Fruit fly (Drosophila melanogaster): ENCODE measurements around the gene CG11619.

The CG11619 gene

dm6 chr3L:18988055-18988819 is at the start of gene CG11619:
CG11619 (minus strand) TSS chr3L:18988323.
- TF ChIP-seq CTCF (optimal IDR thresholded peaks at IDR 0.05) (no peak), CG8478 (optimal IDR thresholded peaks at IDR 0.05) (no peak)

- TF ChIP-seq CTCF (optimal IDR thresholded peaks at IDR 0.05) (no peak), CG8478 (optimal IDR thresholded peaks at IDR 0.05) (no peak)
Observed at dm6 chr3L:19037051-19037450, 48.9 kb upstream of the CG11619 start.

- TF ChIP-seq CTCF (optimal IDR thresholded peaks at IDR 0.05) (no peak), CG8478 (optimal IDR thresholded peaks at IDR 0.05) (no peak)
Observed at dm6 chr3L:19036119-19036518, 48.0 kb upstream of the CG11619 start.

- TF ChIP-seq CG8478 (optimal IDR thresholded peaks at IDR 0.05) (no peak), CTCF (optimal IDR thresholded peaks at IDR 0.05) (no peak)
Observed at dm6 chr3L:19035163-19035900, 47.2 kb upstream of the CG11619 start.

- TF ChIP-seq CTCF (optimal IDR thresholded peaks at IDR 0.05), result no peak
- no peak for TF ChIP-seq CG8478 (optimal IDR thresholded peaks at IDR 0.05)
Observed at dm6 chr3L:19033154-19033811, 45.2 kb upstream of the CG11619 start.

dm6 chr3L:19032676-19033075 is 44.6 kb upstream of the CG11619 start:
- no peak for TF ChIP-seq CTCF (optimal IDR thresholded peaks at IDR 0.05)
- no peak for TF ChIP-seq CG8478 (optimal IDR thresholded peaks at IDR 0.05)

- TF ChIP-seq CG8478 (optimal IDR thresholded peaks at IDR 0.05) (no peak), CTCF (optimal IDR thresholded peaks at IDR 0.05) (no peak)
Observed at dm6 chr3L:19031858-19032257, 43.7 kb upstream of the CG11619 start.

dm6 chr3L:19027172-19027571 is 39.0 kb upstream of the CG11619 start:
- TF ChIP-seq CG8478 (optimal IDR thresholded peaks at IDR 0.05) (no peak), CTCF (optimal IDR thresholded peaks at IDR 0.05) (no peak)

- no peak for TF ChIP-seq CG8478 (optimal IDR thresholded peaks at IDR 0.05)
- TF ChIP-seq CTCF (optimal IDR thresholded peaks at IDR 0.05), result no peak
Observed at dm6 chr3L:19024800-19025199, 36.7 kb upstream of the CG11619 start.

- no peak for TF ChIP-seq CTCF (optimal IDR thresholded peaks at IDR 0.05)
- no peak for TF ChIP-seq CG8478 (optimal IDR thresholded peaks at IDR 0.05)
Observed at dm6 chr3L:19021701-19022100, 33.6 kb upstream of the CG11619 start.

dm6 chr3L:19020467-19020866 is 32.3 kb upstream of the CG11619 start:
- TF ChIP-seq CG8478 (optimal IDR thresholded peaks at IDR 0.05) (no peak), CTCF (optimal IDR thresholded peaks at IDR 0.05) (no peak)

- TF ChIP-seq CG8478 (optimal IDR thresholded peaks at IDR 0.05) (no peak), CTCF (optimal IDR thresholded peaks at IDR 0.05) (no peak)
Observed at dm6 chr3L:19019308-19019749, 31.2 kb upstream of the CG11619 start.

- TF ChIP-seq CTCF (optimal IDR thresholded peaks at IDR 0.05) (no peak), CG8478 (optimal IDR thresholded peaks at IDR 0.05) (no peak)
Observed at dm6 chr3L:19018440-19018839, 30.3 kb upstream of the CG11619 start.

- TF ChIP-seq CTCF (optimal IDR thresholded peaks at IDR 0.05), result no peak
- TF ChIP-seq CG8478 (optimal IDR thresholded peaks at IDR 0.05), result no peak
Observed at dm6 chr3L:19016805-19017161, 28.7 kb upstream of the CG11619 start.

- no peak for TF ChIP-seq CTCF (optimal IDR thresholded peaks at IDR 0.05)
- no peak for TF ChIP-seq CG8478 (optimal IDR thresholded peaks at IDR 0.05)
Observed at dm6 chr3L:19016133-19016804, 28.1 kb upstream of the CG11619 start.
